Worm (Caenorhabditis elegans) whole organism, L3 larva: ENCODE data around the gene syx-2.

Source experiments
- R02D3.7 ChIP-seq: fragments of 150-350 bp; optimal IDR thresholded peaks from 2 replicates; lab custom pipeline; 2014; ENCODE audit warnings: missing biosample characterization, missing genetic modification characterization
- ZK546.5 ChIP-seq: sonication (generic microtip); optimal IDR thresholded peaks from 2 replicates; lab custom pipeline; 2017; ENCODE audit warnings: missing biosample characterization, missing genetic modification characterization
- ama-1 ChIP-seq: fragments of 150-350 bp; optimal IDR thresholded peaks from 2 replicates; lab custom pipeline; 2018
- ceh-16 ChIP-seq: sonication (generic microtip); optimal IDR thresholded peaks from 2 replicates; lab custom pipeline; 2017; ENCODE audit warnings: missing biosample characterization, missing genetic modification characterization
- ceh-28 ChIP-seq: fragments of 150-350 bp; optimal IDR thresholded peaks from 2 replicates; lab custom pipeline; 2014; ENCODE audit warnings: missing biosample characterization, missing genetic modification reagents, missing genetic modification characterization
- ceh-82 ChIP-seq: fragments of 150-350 bp; optimal IDR thresholded peaks from 2 replicates; lab custom pipeline; 2014; ENCODE audit warnings: missing biosample characterization, missing genetic modification characterization
- ceh-9 ChIP-seq: sonication (generic microtip); optimal IDR thresholded peaks from 2 replicates; lab custom pipeline; 2018; ENCODE audit warnings: missing biosample characterization, missing genetic modification characterization
- daf-12 ChIP-seq: fragments of 150-350 bp; optimal IDR thresholded peaks from 2 replicates; lab custom pipeline; 2014; ENCODE audit warnings: missing biosample characterization, missing genetic modification reagents, missing genetic modification characterization
- egl-27 ChIP-seq: sonication (generic microtip); optimal IDR thresholded peaks from 4 replicates; lab custom pipeline; 2017; ENCODE audit warnings: missing biosample characterization, missing genetic modification reagents, missing genetic modification characterization
- egl-5 ChIP-seq: fragments of 150-350 bp; optimal IDR thresholded peaks from 2 replicates; lab custom pipeline; 2017; ENCODE audit warnings: missing biosample characterization, missing genetic modification reagents, missing genetic modification characterization, inconsistent platforms
- elt-1 ChIP-seq: fragments of 150-350 bp; optimal IDR thresholded peaks from 2 replicates; lab custom pipeline; 2014; ENCODE audit warnings: missing biosample characterization, missing genetic modification characterization
- elt-2 ChIP-seq: sonication (generic microtip); optimal IDR thresholded peaks from 2 replicates; lab custom pipeline; 2016; ENCODE audit warnings: missing genetic modification reagents, mild to moderate bottlenecking, missing genetic modification characterization, missing compliant biosample characterization
- elt-3 ChIP-seq, 3 experiments: fragments of 150-350 bp in 1 of 3; sonication (generic microtip) in 2 of 3; optimal IDR thresholded peaks; 2 replicates in 2 of 3; 4 replicates in 1 of 3; lab custom pipeline; 2014 to 2017; ENCODE audit warnings: missing biosample characterization in 3 of 3, missing genetic modification characterization in 3 of 3
- eor-1 ChIP-seq, 2 experiments: fragments of 150-350 bp; optimal IDR thresholded peaks; 2 replicates each; lab custom pipeline; 2014 to 2018; ENCODE audit warnings: missing biosample characterization in 2 of 2, missing genetic modification characterization in 2 of 2
- fkh-10 ChIP-seq: sonication (generic microtip); optimal IDR thresholded peaks from 2 replicates; lab custom pipeline; 2017; ENCODE audit warnings: missing biosample characterization, missing genetic modification reagents, missing genetic modification characterization
- fkh-2 ChIP-seq: fragments of 150-350 bp; optimal IDR thresholded peaks from 2 replicates; lab custom pipeline; 2014; ENCODE audit warnings: missing biosample characterization, missing genetic modification reagents, missing genetic modification characterization
- hmg-11 ChIP-seq: sonication (generic microtip); optimal IDR thresholded peaks from 2 replicates; lab custom pipeline; 2016; ENCODE audit warnings: missing genetic modification characterization, missing compliant biosample characterization
- jun-1 ChIP-seq: fragments of 150-350 bp; optimal IDR thresholded peaks from 2 replicates; lab custom pipeline; 2014; ENCODE audit warnings: missing biosample characterization, missing genetic modification reagents, missing genetic modification characterization
- lin-15B ChIP-seq: fragments of 150-350 bp; optimal IDR thresholded peaks from 2 replicates; lab custom pipeline; 2014; ENCODE audit warnings: missing biosample characterization, missing genetic modification characterization
- lsy-12 ChIP-seq: sonication (generic microtip); optimal IDR thresholded peaks from 2 replicates; lab custom pipeline; 2016; ENCODE audit warnings: mild to moderate bottlenecking, missing genetic modification characterization, missing compliant biosample characterization
- mdl-1 ChIP-seq: fragments of 150-350 bp; optimal IDR thresholded peaks from 2 replicates; lab custom pipeline; 2014; ENCODE audit warnings: missing biosample characterization, missing genetic modification characterization
- mml-1 ChIP-seq: fragments of 150-350 bp; sonication (generic microtip); optimal IDR thresholded peaks from 3 replicates; lab custom pipeline; 2014; ENCODE audit warnings: missing biosample characterization, missing genetic modification characterization
- nfya-1 ChIP-seq: sonication (generic microtip); optimal IDR thresholded peaks from 2 replicates; lab custom pipeline; 2017; ENCODE audit warnings: missing genetic modification characterization, mild to moderate bottlenecking, missing compliant biosample characterization, antibody characterized with exemption, moderate library complexity; ENCODE audit not compliant: insufficient read depth
- nhr-11 ChIP-seq: fragments of 150-350 bp; optimal IDR thresholded peaks from 2 replicates; lab custom pipeline; 2014; ENCODE audit warnings: missing biosample characterization, missing genetic modification characterization
- nhr-12 ChIP-seq: fragments of 150-350 bp; optimal IDR thresholded peaks from 2 replicates; lab custom pipeline; 2014; ENCODE audit warnings: missing biosample characterization, missing genetic modification characterization
- nhr-23 ChIP-seq: fragments of 150-350 bp; optimal IDR thresholded peaks from 2 replicates; lab custom pipeline; 2014; ENCODE audit warnings: missing biosample characterization, missing genetic modification reagents, missing genetic modification characterization
- nhr-237 ChIP-seq: fragments of 150-350 bp; optimal IDR thresholded peaks from 2 replicates; lab custom pipeline; 2014; ENCODE audit warnings: missing biosample characterization, missing genetic modification characterization
- nhr-25 ChIP-seq: sonication (generic microtip); optimal IDR thresholded peaks from 2 replicates; lab custom pipeline; 2017; ENCODE audit warnings: missing biosample characterization, missing genetic modification characterization
- nhr-43 ChIP-seq: sonication (generic microtip); optimal IDR thresholded peaks from 2 replicates; lab custom pipeline; 2016; ENCODE audit warnings: mild to moderate bottlenecking, missing genetic modification characterization, missing compliant biosample characterization; ENCODE audit not compliant: poor library complexity, severe bottlenecking
- nhr-67 ChIP-seq: fragments of 150-350 bp; optimal IDR thresholded peaks from 2 replicates; lab custom pipeline; 2014; ENCODE audit warnings: missing biosample characterization, missing genetic modification characterization
- nhr-77 ChIP-seq: fragments of 150-350 bp; optimal IDR thresholded peaks from 2 replicates; lab custom pipeline; 2014; ENCODE audit warnings: missing biosample characterization, missing genetic modification characterization
- pha-4 ChIP-seq: fragments of 150-350 bp; optimal IDR thresholded peaks from 2 replicates; lab custom pipeline; 2014; ENCODE audit warnings: missing biosample characterization, missing genetic modification reagents, missing genetic modification characterization
- pqm-1 ChIP-seq: fragments of 150-350 bp; optimal IDR thresholded peaks from 2 replicates; lab custom pipeline; 2017; ENCODE audit warnings: missing biosample characterization, missing genetic modification characterization, inconsistent platforms
- sea-2 ChIP-seq: fragments of 150-350 bp; sonication (generic microtip); optimal IDR thresholded peaks from 4 replicates; lab custom pipeline; 2014; ENCODE audit warnings: missing biosample characterization, missing genetic modification reagents, missing genetic modification characterization
- skn-1 ChIP-seq: fragments of 150-350 bp; optimal IDR thresholded peaks from 2 replicates; lab custom pipeline; 2014; ENCODE audit warnings: missing biosample characterization, missing genetic modification characterization
- snpc-4 ChIP-seq: fragments of 150-350 bp; optimal IDR thresholded peaks from 2 replicates; lab custom pipeline; 2014; ENCODE audit warnings: missing biosample characterization, missing genetic modification characterization
- tbx-2 ChIP-seq: sonication (generic microtip); optimal IDR thresholded peaks from 2 replicates; lab custom pipeline; 2016; ENCODE audit warnings: mild to moderate bottlenecking, missing genetic modification characterization, missing compliant biosample characterization
- unc-62 ChIP-seq: fragments of 150-350 bp; sonication (generic microtip); optimal IDR thresholded peaks from 4 replicates; lab custom pipeline; 2014; ENCODE audit warnings: missing biosample characterization, missing genetic modification reagents, missing genetic modification characterization
- zag-1 ChIP-seq: fragments of 150-350 bp; optimal IDR thresholded peaks from 2 replicates; lab custom pipeline; 2014; ENCODE audit warnings: missing biosample characterization, missing genetic modification characterization
- ztf-11 ChIP-seq: fragments of 150-350 bp; optimal IDR thresholded peaks from 2 replicates; lab custom pipeline; 2014; ENCODE audit warnings: missing biosample characterization, missing genetic modification characterization
- ztf-4 ChIP-seq: fragments of 150-350 bp; optimal IDR thresholded peaks from 2 replicates; lab custom pipeline; 2014; ENCODE audit warnings: missing biosample characterization, missing genetic modification characterization

syx-2 gene

DNA sequence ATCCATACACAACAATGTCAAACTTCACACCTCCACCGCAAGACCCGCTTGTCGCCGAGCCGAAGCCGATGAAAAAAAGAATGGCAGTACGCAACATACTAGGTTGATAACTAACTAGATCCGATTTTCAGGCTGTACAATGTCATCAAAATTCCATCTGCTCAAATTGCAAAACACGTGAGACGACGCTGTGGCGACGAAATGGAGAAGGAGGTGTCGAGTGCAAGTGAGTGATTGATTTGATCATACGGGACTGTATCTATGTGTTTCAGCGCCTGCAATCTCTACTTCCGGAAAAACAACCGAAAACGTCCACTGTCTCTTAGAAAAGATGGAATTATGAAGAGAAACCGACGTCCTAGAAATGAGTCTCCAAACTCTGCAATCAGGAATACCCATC is 19.7 kb upstream of the syx-2 start:
- TF ChIP-seq lin-15B (tag; lab: Kevin White, UChicago), result no peak
- peak in 1 of 3 experiments; percentile 86 for TF ChIP-seq elt-3 (tag; optimal IDR thresholded peaks at IDR 0.05; lab: Kevin White, UChicago)
- TF ChIP-seq, all 47 proteins: peak for 1

DNA sequence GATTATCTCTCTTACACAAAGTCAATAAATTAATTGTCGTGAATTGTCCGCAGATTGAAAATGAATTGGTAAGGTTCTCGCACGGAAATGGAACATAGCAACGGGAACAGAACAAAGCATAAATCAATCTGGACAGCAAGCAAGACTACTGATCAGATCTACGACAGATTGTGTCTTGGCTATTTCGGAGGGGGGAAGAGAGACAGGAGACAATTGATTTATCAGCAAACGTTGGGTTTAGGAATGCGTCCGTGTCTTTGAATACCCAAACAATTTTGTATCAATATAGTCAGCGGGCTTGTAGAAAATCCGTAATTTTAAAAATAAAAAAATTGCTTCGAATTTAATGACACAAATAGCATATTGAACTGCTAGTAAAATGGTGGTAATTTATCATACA is 18.7 kb upstream of the syx-2 start:
- TF ChIP-seq elt-2 (tag; lab: Kevin White, UChicago), result no peak
- TF ChIP-seq snpc-4, result no peak
- TF ChIP-seq nhr-43 (tag; lab: Kevin White, UChicago), result peak; percentile 67
- TF ChIP-seq nfya-1 (tag; lab: Kevin White, UChicago), result no peak
- TF ChIP-seq zag-1 (tag; lab: Kevin White, UChicago), result no peak
- no peak for TF ChIP-seq nhr-12 (tag; lab: Kevin White, UChicago)
- no peak for TF ChIP-seq egl-27 (tag; lab: Kevin White, UChicago)
- TF ChIP-seq ceh-9, result no peak
- TF ChIP-seq R02D3.7, result no peak
- peak in 2 of 3 experiments; percentile 58 to 86 for TF ChIP-seq elt-3 (tag; optimal IDR thresholded peaks at IDR 0.05; lab: Kevin White, UChicago)
- TF ChIP-seq fkh-10 (GFP tag; lab: Kevin White, UChicago), result no peak
- no peak for TF ChIP-seq fkh-2 (tag; lab: Kevin White, UChicago)
- no peak for TF ChIP-seq egl-5 (tag; lab: Kevin White, UChicago)
- TF ChIP-seq ceh-82 (tag; lab: Kevin White, UChicago), result no peak
- TF ChIP-seq nhr-25 (tag; lab: Kevin White, UChicago), result peak; percentile 29
- TF ChIP-seq pha-4 (tag; lab: Kevin White, UChicago), result no peak
- TF ChIP-seq ama-1 (lab: Kevin White, UChicago), result peak; percentile 57
- no peak for TF ChIP-seq ZK546.5 (tag; lab: Kevin White, UChicago)
- no peak for TF ChIP-seq ztf-11
- no peak for TF ChIP-seq jun-1 (tag; lab: Kevin White, UChicago)
- TF ChIP-seq tbx-2 (tag; lab: Kevin White, UChicago), result no peak
- TF ChIP-seq mdl-1 (tag; lab: Kevin White, UChicago), result no peak
- no peak for TF ChIP-seq ceh-16
- TF ChIP-seq ztf-4 (tag; lab: Kevin White, UChicago), result no peak
- no peak for TF ChIP-seq skn-1
- TF ChIP-seq elt-1 (tag; lab: Kevin White, UChicago), result peak; percentile 44
- peak; percentile 26 for TF ChIP-seq lsy-12 (tag; lab: Kevin White, UChicago)
- no peak for TF ChIP-seq sea-2
- peak; percentile 53 for TF ChIP-seq nhr-23
- TF ChIP-seq unc-62 (GFP tag; lab: Kevin White, UChicago), result peak; percentile 28
- no peak for TF ChIP-seq ceh-28 (tag; lab: Kevin White, UChicago)

DNA sequence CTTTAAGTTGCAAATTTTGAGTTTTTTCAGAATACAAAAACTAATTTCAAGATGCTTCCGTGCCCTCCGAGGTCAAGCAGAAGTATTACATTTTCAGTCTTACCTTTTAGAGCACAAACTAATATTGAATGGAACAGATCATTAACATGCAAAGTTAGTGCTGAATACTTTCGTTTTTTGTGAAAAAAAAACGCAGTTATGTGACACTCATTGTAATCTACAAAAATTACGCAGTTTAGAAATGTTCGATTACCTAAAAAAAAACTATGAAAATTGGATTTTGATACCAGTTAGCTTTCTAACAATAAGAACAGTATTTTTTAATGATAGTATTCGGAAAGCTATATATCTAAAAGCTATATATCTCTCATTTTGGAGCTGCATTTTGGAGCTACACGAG is 18.1 kb upstream of the syx-2 start:
- TF ChIP-seq jun-1 (tag; lab: Kevin White, UChicago), result no peak
- no peak for TF ChIP-seq R02D3.7
- TF ChIP-seq snpc-4, result no peak
- TF ChIP-seq fkh-10 (GFP tag; lab: Kevin White, UChicago), result no peak
- no peak for TF ChIP-seq lin-15B (tag; lab: Kevin White, UChicago)
- TF ChIP-seq ceh-9, result no peak
- TF ChIP-seq nhr-11, result no peak
- no peak for TF ChIP-seq hmg-11 (tag; lab: Kevin White, UChicago)
- TF ChIP-seq ama-1 (lab: Kevin White, UChicago), result no peak
- TF ChIP-seq egl-5 (tag; lab: Kevin White, UChicago), result no peak

DNA sequence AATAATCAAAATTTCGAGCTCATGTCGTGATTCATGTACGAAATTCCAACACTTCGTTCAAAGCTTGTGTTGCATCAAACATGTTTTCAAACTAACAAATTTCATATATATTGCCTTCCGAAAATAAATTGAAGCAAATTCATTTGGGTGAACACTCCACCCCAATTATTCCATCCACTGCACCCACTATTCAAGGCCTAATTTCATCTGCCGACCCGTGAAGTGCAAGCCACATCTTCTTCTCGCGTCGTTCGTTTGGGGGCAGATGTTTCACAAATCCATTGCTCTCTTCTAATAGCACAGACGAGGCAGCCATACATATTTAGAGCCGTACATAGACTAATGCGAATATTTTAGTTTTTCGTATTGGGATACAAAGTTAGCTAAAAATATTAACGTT is 15.8 kb upstream of the syx-2 start:
- TF ChIP-seq fkh-10 (GFP tag; lab: Kevin White, UChicago) (no peak), nhr-67 (tag; lab: Kevin White, UChicago) (no peak), nhr-77 (no peak), ceh-9 (no peak), nhr-237 (no peak)

DNA sequence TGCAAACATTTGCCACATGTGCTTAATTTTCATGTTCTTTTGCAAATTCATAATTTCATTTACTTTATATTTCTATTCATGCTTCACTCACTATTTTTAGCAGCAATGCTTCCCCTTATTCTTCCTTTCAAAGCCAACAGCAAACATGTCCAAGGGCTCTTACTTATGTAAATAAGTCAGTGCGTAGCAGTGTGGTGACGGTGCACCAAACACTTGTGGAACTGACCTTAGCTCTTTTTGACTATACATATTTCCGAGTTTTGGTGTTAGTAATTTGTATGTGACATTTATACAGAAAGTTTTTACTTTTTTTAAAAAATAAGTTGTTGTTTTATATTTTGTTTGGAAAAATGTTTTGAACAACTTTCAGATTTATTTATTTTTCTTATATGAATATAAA is 14.9 kb upstream of the syx-2 start:
- TF ChIP-seq nhr-237 (no peak), R02D3.7 (no peak), ztf-4 (tag; lab: Kevin White, UChicago) (no peak), skn-1 (no peak), ZK546.5 (tag; lab: Kevin White, UChicago) (no peak), sea-2 (no peak), mdl-1 (tag; lab: Kevin White, UChicago) (no peak), unc-62 (GFP tag; lab: Kevin White, UChicago) (no peak), nhr-77 (no peak), nhr-12 (tag; lab: Kevin White, UChicago) (no peak), pqm-1 (no peak), nhr-11 (no peak), daf-12 (no peak), elt-2 (tag; lab: Kevin White, UChicago) (no peak), ztf-11 (no peak), mml-1 (no peak), nhr-25 (tag; lab: Kevin White, UChicago) (no peak), zag-1 (tag; lab: Kevin White, UChicago) (no peak), eor-1 (tag; optimal IDR thresholded peaks at IDR 0.05; lab: Kevin White, UChicago) (no peak)
